Worm (Caenorhabditis elegans) whole organism, L1 larva: Measurements from ENCODE around the gene F28B4.3.

Experiments
- blmp-1 ChIP-seq: fragments of 150-350 bp; optimal IDR thresholded peaks from 2 replicates; lab custom pipeline; 2014; ENCODE audit warnings: missing biosample characterization, missing genetic modification characterization
- mdl-1 ChIP-seq, 2 experiments: fragments of 150-350 bp; optimal IDR thresholded peaks; 2 replicates each; lab custom pipeline; 2014 to 2017; ENCODE audit warnings: missing biosample characterization in 2 of 2, missing genetic modification characterization in 2 of 2, inconsistent platforms in 1 of 2
- mep-1 ChIP-seq: fragments of 150-350 bp; optimal IDR thresholded peaks from 2 replicates; lab custom pipeline; 2014; ENCODE audit warnings: missing biosample characterization, missing genetic modification characterization
- nhr-19 ChIP-seq: fragments of 200-800 bp; sonication (Bioruptor generic); conservative IDR thresholded peaks from 2 replicates; pipeline ENCODE4 v1.3.6; 2022; ENCODE audit warnings: missing genetic modification characterization, missing compliant biosample characterization
- nhr-237 ChIP-seq: fragments of 150-350 bp; optimal IDR thresholded peaks from 2 replicates; lab custom pipeline; 2014; ENCODE audit warnings: missing biosample characterization, missing genetic modification characterization
- nhr-76 ChIP-seq: sonication (generic microtip); optimal IDR thresholded peaks from 2 replicates; lab custom pipeline; 2017; ENCODE audit warnings: missing biosample characterization, missing genetic modification characterization
- nhr-90 ChIP-seq: sonication (generic microtip); optimal IDR thresholded peaks from 2 replicates; lab custom pipeline; 2016; ENCODE audit warnings: mild to moderate bottlenecking, missing genetic modification characterization, missing compliant biosample characterization; ENCODE audit not compliant: poor library complexity
- unc-130 ChIP-seq: fragments of 150-350 bp; optimal IDR thresholded peaks from 2 replicates; lab custom pipeline; 2017; ENCODE audit warnings: missing biosample characterization, missing genetic modification characterization, inconsistent platforms

- TF ChIP-seq nhr-90: no peak
- no peak for TF ChIP-seq blmp-1
- no peak for TF ChIP-seq mdl-1 (tag; optimal IDR thresholded peaks at IDR 0.05; lab: Kevin White, UChicago)
- TF ChIP-seq nhr-237 (tag; lab: Kevin White, UChicago): no peak
- no peak for TF ChIP-seq unc-130
- TF ChIP-seq mep-1: no peak
- TF ChIP-seq nhr-76 (tag; lab: Kevin White, UChicago): no peak
- TF ChIP-seq nhr-19 (GFP tag; lab: Robert Waterston, UW): no peak
These were observed 35.6 kb upstream of the F28B4.3 start, which contains the start of gene sul-1 for ce11 chrX:3270806-3271205.
